Worm (Caenorhabditis elegans): ENCODE results near the gene Y6G8.8.

ce11 chrV:17665906-17666305 lies 45.5 kb downstream of the Y6G8.8 start, which contains the start of gene F59A1.11:
- TF ChIP-seq him-1 (tag; optimal IDR thresholded peaks at IDR 0.05) = no peak
- no peak for TF ChIP-seq dao-5 (tag; optimal IDR thresholded peaks at IDR 0.05)

Measured in whole organism, L4/young adult.